Worm (Caenorhabditis elegans): ENCODE results near the gene T28D6.6.

DNA sequence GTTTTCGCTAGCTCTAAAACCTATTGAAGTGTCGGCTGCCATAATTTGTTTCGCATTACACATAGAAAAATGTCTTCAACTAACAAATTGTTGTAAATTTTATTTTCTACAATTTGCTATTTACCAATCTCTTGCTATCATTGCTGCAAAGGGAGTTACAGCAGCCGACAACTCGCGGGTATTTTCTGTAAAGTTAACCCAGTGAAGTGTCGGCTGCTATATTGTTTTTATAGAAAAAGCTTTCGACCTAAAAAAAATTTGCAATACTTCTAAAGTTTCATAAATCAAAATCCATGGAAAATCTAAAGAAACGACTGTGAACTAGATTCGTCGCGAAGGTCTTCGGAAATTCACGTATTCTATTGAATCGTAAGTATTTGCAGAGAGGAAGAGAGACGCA is 36.0 kb upstream of the T28D6.6 start:
- TF ChIP-seq sem-2 (GFP tag; optimal IDR thresholded peaks at IDR 0.05): no peak
- TF ChIP-seq mls-2 (tag; optimal IDR thresholded peaks at IDR 0.05): no peak
- no peak for TF ChIP-seq nhr-12 (tag; optimal IDR thresholded peaks at IDR 0.05)
- no peak for TF ChIP-seq pha-4 (tag; optimal IDR thresholded peaks at IDR 0.05)
- no peak for TF ChIP-seq ztf-11 (tag; optimal IDR thresholded peaks at IDR 0.05)
- no peak for TF ChIP-seq lin-13 (tag; optimal IDR thresholded peaks at IDR 0.05)
- TF ChIP-seq lsy-2 (tag; optimal IDR thresholded peaks at IDR 0.05): no peak
- TF ChIP-seq ceh-83 (GFP tag; optimal IDR thresholded peaks at IDR 0.05): no peak
- no peak for TF ChIP-seq nhr-237 (tag; optimal IDR thresholded peaks at IDR 0.05)
- no peak for TF ChIP-seq unc-62 (GFP tag; optimal IDR thresholded peaks at IDR 0.05)
- TF ChIP-seq M03D4.4 (tag; optimal IDR thresholded peaks at IDR 0.05): no peak
- TF ChIP-seq elt-3 (tag; optimal IDR thresholded peaks at IDR 0.05): no peak
- TF ChIP-seq elt-1 (tag; optimal IDR thresholded peaks at IDR 0.05; ENCODE audit: borderline replicate concordance, insufficient read depth): no peak
- no peak for TF ChIP-seq mep-1 (tag; optimal IDR thresholded peaks at IDR 0.05)

Data from whole organism, mixed stage, embryonic.